1 worm cellular context compared by ENCODE assay signal in the genomic region with DNA sequence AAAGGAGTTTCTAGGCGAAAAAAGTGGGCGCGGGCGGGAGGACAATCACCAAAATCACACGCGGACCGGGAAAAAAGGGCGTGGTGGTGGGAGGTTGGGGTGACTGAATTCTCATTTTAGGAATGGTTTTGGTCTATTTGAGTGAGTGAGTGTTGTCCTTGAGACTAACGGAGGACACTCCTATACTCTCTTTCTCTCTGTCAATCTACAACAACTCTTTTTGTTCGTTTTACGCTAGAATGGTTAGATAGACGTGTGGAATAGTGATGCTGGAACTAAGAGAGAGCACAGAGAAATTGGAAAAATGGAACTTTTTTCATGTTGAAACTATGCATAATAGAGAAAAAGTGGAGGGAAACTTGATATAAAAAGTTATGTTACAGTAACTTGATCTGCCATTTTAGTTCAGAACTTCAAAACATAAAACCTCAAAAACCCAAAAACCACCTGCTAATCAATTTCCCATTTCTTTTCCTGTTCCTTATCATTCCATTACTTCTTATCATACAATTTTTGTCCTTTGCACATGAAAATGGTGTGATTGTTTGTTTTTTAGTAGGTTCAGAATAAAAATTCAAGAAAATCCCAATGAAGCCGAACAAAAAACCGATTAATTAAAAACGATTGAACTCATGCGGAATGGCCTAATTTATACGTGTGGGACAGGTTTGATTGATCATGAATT.
TF ChIP-seq lines count a peak whose summit lies in the region.

No protein-coding gene starts in this region.

TF ChIP-seq in whole organism, L1 larva, 84 proteins besides CTCF, POLR2A, EP300 and RAD21 (continued from another document):
- TF ChIP-seq elt-3 (tag; optimal IDR thresholded peaks at IDR 0.05; lab: Kevin White, UChicago) (peak in 3 of 6 experiments; percentile 12 to 48 (median 26)), mab-9 (GFP tag; IDR thresholded peaks at IDR 0.05; lab: Robert Waterston, UW) (no peak), unc-98 (GFP tag; IDR thresholded peaks at IDR 0.05; lab: Robert Waterston, UW) (no peak), hlh-4 (tag; optimal IDR thresholded peaks at IDR 0.05; lab: Kevin White, UChicago) (no peak), ces-1 (GFP tag; optimal IDR thresholded peaks at IDR 0.05; lab: Kevin White, UChicago) (no peak), lin-15B (tag; optimal IDR thresholded peaks at IDR 0.05; lab: Kevin White, UChicago) (no peak), egl-13 (tag; optimal IDR thresholded peaks at IDR 0.05; lab: Kevin White, UChicago) (no peak), zip-4 (GFP tag; optimal IDR thresholded peaks at IDR 0.05; lab: Kevin White, UChicago) (no peak), nhr-85 (tag; lab: Kevin White, UChicago) (peak; percentile 75), dsc-1 (tag; optimal IDR thresholded peaks at IDR 0.05; lab: Kevin White, UChicago) (no peak), nhr-237 (tag; optimal IDR thresholded peaks at IDR 0.05; lab: Kevin White, UChicago) (no peak), lin-35 (GFP tag; optimal IDR thresholded peaks at IDR 0.05; lab: Kevin White, UChicago) (peak in 1 of 2 experiments; percentile 5), tlp-1 (tag; optimal IDR thresholded peaks at IDR 0.05; lab: Kevin White, UChicago) (peak; percentile 18), ztf-11 (tag; optimal IDR thresholded peaks at IDR 0.05; lab: Kevin White, UChicago) (no peak), nhr-20 (tag; optimal IDR thresholded peaks at IDR 0.05; lab: Kevin White, UChicago) (no peak), hlh-17 (GFP tag; optimal IDR thresholded peaks at IDR 0.05; lab: Kevin White, UChicago; ENCODE audit: borderline replicate concordance) (no peak), skn-1 (tag; optimal IDR thresholded peaks at IDR 0.05; lab: Kevin White, UChicago) (no peak), zag-1 (tag; optimal IDR thresholded peaks at IDR 0.05; lab: Kevin White, UChicago) (no peak), nhr-47 (tag; optimal IDR thresholded peaks at IDR 0.05; lab: Kevin White, UChicago) (no peak), lsy-2 (tag; optimal IDR thresholded peaks at IDR 0.05; lab: Kevin White, UChicago) (peak in 1 of 2 experiments; percentile 30)
